Fruit fly (Drosophila melanogaster): ENCODE measurements around the gene Cdk12.
A peak's percentile ranks its signal among the peaks of the same experiment; 100 is the strongest.

Gene Cdk12

dm6 chr3L:21533270-21533948 is 17.3 kb downstream of the Cdk12 start, which contains the start of gene Mkrn1 (continued):
- TF ChIP-seq CG18599 (GFP tag; optimal IDR thresholded peaks at IDR 0.05) (no peak), unc-4 (GFP tag; IDR thresholded peaks at IDR 0.05; ENCODE audit: partially characterized antibody) (peak; percentile 41; the same call in 1 of the 2 replicates), CG34224 (GFP tag; IDR thresholded peaks at IDR 0.05; ENCODE audit: partially characterized antibody) (peak; percentile 62; the same call in 2 of the 3 replicates), CG16815 (GFP tag; optimal IDR thresholded peaks at IDR 0.05) (no peak), E2f2 (GFP tag; IDR thresholded peaks at IDR 0.05) (peak; percentile 44), CG2678 (tag; optimal IDR thresholded peaks at IDR 0.05) (no peak), CG12391 (tag; optimal IDR thresholded peaks at IDR 0.05) (no peak), schlank (tag; optimal IDR thresholded peaks at IDR 0.05) (no peak), Hr39 (optimal IDR thresholded peaks at IDR 0.05) (no peak), CG17328 (GFP tag; IDR thresholded peaks at IDR 0.05) (no peak), dmrt99B (tag; optimal IDR thresholded peaks at IDR 0.05) (no peak), CoRest (tag; optimal IDR thresholded peaks at IDR 0.05) (no peak), Ssrp (tag; optimal IDR thresholded peaks at IDR 0.05) (no peak), BEAF-32 (GFP tag; optimal IDR thresholded peaks at IDR 0.05) (peak; percentile 53), slbo (GFP tag; IDR thresholded peaks at IDR 0.05) (no peak), CG6765 (GFP tag; optimal IDR thresholded peaks at IDR 0.05) (no peak), tin (GFP tag; optimal IDR thresholded peaks at IDR 0.05) (no peak), Ravus (GFP tag; IDR thresholded peaks at IDR 0.05) (no peak), HLH54F (GFP tag; optimal IDR thresholded peaks at IDR 0.05) (no peak), CG32532 (GFP tag; IDR thresholded peaks at IDR 0.05) (no peak), klu (GFP tag; IDR thresholded peaks at IDR 0.05) (no peak), CG6689 (GFP tag; IDR thresholded peaks at IDR 0.05) (no peak), Elba2 (GFP tag; optimal IDR thresholded peaks at IDR 0.05) (no peak), Camta (GFP tag; optimal IDR thresholded peaks at IDR 0.05) (no peak), Optix (GFP tag; IDR thresholded peaks at IDR 0.05) (no peak), CG7786 (GFP tag; optimal IDR thresholded peaks at IDR 0.05) (no peak), CG18262 (tag; optimal IDR thresholded peaks at IDR 0.05) (no peak), Sin3A (optimal IDR thresholded peaks at IDR 0.05) (peak; percentile 26), Ada2b (GFP tag; IDR thresholded peaks at IDR 0.05) (no peak), inv (GFP tag; IDR thresholded peaks at IDR 0.05; ENCODE audit: partially characterized antibody) (peak; percentile 58; the same call in 1 of the 2 replicates), CG7963 (GFP tag; IDR thresholded peaks at IDR 0.05; ENCODE audit: partially characterized antibody) (peak; percentile 90), aop (GFP tag; IDR thresholded peaks at IDR 0.05) (no peak), CG7271 (tag; optimal IDR thresholded peaks at IDR 0.05) (no peak), CG7556 (GFP tag; optimal IDR thresholded peaks at IDR 0.05) (no peak), CG14441 (GFP tag; IDR thresholded peaks at IDR 0.05) (no peak), Deaf1 (tag; optimal IDR thresholded peaks at IDR 0.05) (no peak), gsb (GFP tag; IDR thresholded peaks at IDR 0.05) (no peak), ap (GFP tag; IDR thresholded peaks at IDR 0.05) (no peak), CG1602 (GFP tag; optimal IDR thresholded peaks at IDR 0.05) (no peak), Atf3 (GFP tag; optimal IDR thresholded peaks at IDR 0.05) (no peak), Nf-YA (GFP tag; IDR thresholded peaks at IDR 0.05) (no peak), jigr1 (GFP tag; IDR thresholded peaks at IDR 0.05) (no peak), CG18476 (GFP tag; optimal IDR thresholded peaks at IDR 0.05) (no peak), CG7839 (tag; optimal IDR thresholded peaks at IDR 0.05) (no peak), CG17829 (tag; optimal IDR thresholded peaks at IDR 0.05) (peak; percentile 47), CG18764 (GFP tag; optimal IDR thresholded peaks at IDR 0.05) (no peak), ERR (GFP tag; optimal IDR thresholded peaks at IDR 0.05) (no peak), CG12104 (GFP tag; optimal IDR thresholded peaks at IDR 0.05) (no peak), hb (GFP tag; IDR thresholded peaks at IDR 0.05; ENCODE audit: partially characterized antibody) (peak; percentile 90), Sox100B (GFP tag; optimal IDR thresholded peaks at IDR 0.05) (no peak), Gug (GFP tag; IDR thresholded peaks at IDR 0.05) (no peak)

All from whole organism, embryonic.